Worm (Caenorhabditis elegans): Measurements from ENCODE around the gene zip-7.
"Not testable (repeated sequence)": the region's sequence is repeated elsewhere in the genome, so short reads cannot be mapped to it uniquely, and the experiment has no call there.

The zip-7 gene

ce11 chrIV:16489958-16490357 lies 15.5 kb downstream of the zip-7 start (continued):
- TF ChIP-seq dmd-4 (tag; optimal IDR thresholded peaks at IDR 0.05): no peak
- TF ChIP-seq lin-11 (tag; optimal IDR thresholded peaks at IDR 0.05): no peak
- TF ChIP-seq sma-9 (GFP tag; optimal IDR thresholded peaks at IDR 0.05): peak; percentile 64
- TF ChIP-seq sma-9 (tag; optimal IDR thresholded peaks at IDR 0.05): no peak

- TF ChIP-seq Y55F3AM.14 (GFP tag; optimal IDR thresholded peaks at IDR 0.05) (no peak), zag-1 (tag; optimal IDR thresholded peaks at IDR 0.05) (no peak), fos-1 (tag; optimal IDR thresholded peaks at IDR 0.05) (no peak), nhr-25 (tag; optimal IDR thresholded peaks at IDR 0.05) (no peak), nhr-77 (tag; optimal IDR thresholded peaks at IDR 0.05) (no peak), unc-39 (tag; optimal IDR thresholded peaks at IDR 0.05) (no peak)
Measured at ce11 chrIV:16488921-16489320, 16.6 kb downstream of the zip-7 start, which contains the start of gene rho-1. Gene rho-1 (minus strand): TSS chrIV:16489021.

ce11 chrIV:16483273-16484204 lies 21.9 kb downstream of the zip-7 start:
- TF ChIP-seq sma-9 (GFP tag; optimal IDR thresholded peaks at IDR 0.05): no peak
- no peak for TF ChIP-seq sma-9 (tag; optimal IDR thresholded peaks at IDR 0.05)
- TF ChIP-seq mdl-1 (tag; optimal IDR thresholded peaks at IDR 0.05): no peak
- no peak for TF ChIP-seq nhr-11 (tag; optimal IDR thresholded peaks at IDR 0.05)
- TF ChIP-seq C34F6.9 (tag; optimal IDR thresholded peaks at IDR 0.05): no peak
- TF ChIP-seq sma-3 (GFP tag; optimal IDR thresholded peaks at IDR 0.05): no peak
- no peak for TF ChIP-seq crh-2 (tag; optimal IDR thresholded peaks at IDR 0.05)
- TF ChIP-seq lsy-2 (tag; optimal IDR thresholded peaks at IDR 0.05): no peak
- TF ChIP-seq lin-39 (tag; optimal IDR thresholded peaks at IDR 0.05): no peak
- no peak for TF ChIP-seq nhr-6 (tag; optimal IDR thresholded peaks at IDR 0.05)
- no peak for TF ChIP-seq lin-11 (tag; optimal IDR thresholded peaks at IDR 0.05)
- no peak for TF ChIP-seq sem-4 (tag; optimal IDR thresholded peaks at IDR 0.05)
- TF ChIP-seq ztf-1 (GFP tag; conservative IDR thresholded peaks at IDR 0.05): no peak
- no peak for TF ChIP-seq R02D3.7 (tag; optimal IDR thresholded peaks at IDR 0.05)

ce11 chrIV:16482790-16483189 lies 22.7 kb downstream of the zip-7 start:
- TF ChIP-seq peb-1 (tag; optimal IDR thresholded peaks at IDR 0.05) (no peak), mab-5 (tag; optimal IDR thresholded peaks at IDR 0.05) (no peak), fos-1 (tag; optimal IDR thresholded peaks at IDR 0.05) (no peak), R02D3.7 (tag; optimal IDR thresholded peaks at IDR 0.05) (no peak), mbf-1 (tag; optimal IDR thresholded peaks at IDR 0.05) (no peak), Y55F3AM.14 (GFP tag; optimal IDR thresholded peaks at IDR 0.05) (no peak), ama-1 (optimal IDR thresholded peaks at IDR 0.05) (no peak), elt-3 (tag; optimal IDR thresholded peaks at IDR 0.05) (no peak), unc-55 (GFP tag; optimal IDR thresholded peaks at IDR 0.05) (no peak), zag-1 (tag; optimal IDR thresholded peaks at IDR 0.05) (no peak), nhr-77 (tag; optimal IDR thresholded peaks at IDR 0.05) (no peak), ztf-11 (tag; optimal IDR thresholded peaks at IDR 0.05) (no peak), F13H6.1 (tag; optimal IDR thresholded peaks at IDR 0.05) (no peak), sem-4 (tag; optimal IDR thresholded peaks at IDR 0.05) (no peak), lin-13 (GFP tag; optimal IDR thresholded peaks at IDR 0.05) (no peak)

- not testable (repeated sequence) for TF ChIP-seq sem-4, ZK546.5, dmd-4 (tag; optimal IDR thresholded peaks at IDR 0.05)
Measured at ce11 chrIV:16480888-16481287, 24.6 kb downstream of the zip-7 start, which contains the start of gene Y51H4A.938. Gene Y51H4A.938 (plus strand): TSS chrIV:16481188.

- TF ChIP-seq blmp-1 (tag; optimal IDR thresholded peaks at IDR 0.05; ENCODE audit: insufficient read depth): no peak
- peak; percentile 19 for TF ChIP-seq unc-55 (GFP tag; optimal IDR thresholded peaks at IDR 0.05)
Measured at ce11 chrIV:16477169-16477568, 28.3 kb downstream of the zip-7 start, which contains the start of gene Y51H4A.1. Gene Y51H4A.1 (minus strand): TSS chrIV:16477295.

Data from whole organism, L2 larva.